Worm (Caenorhabditis elegans) whole organism, L4 larva: ENCODE data around the gene dhrr-1.

ENCODE experiments used
- T26A8.4 ChIP-seq: fragments of 200-800 bp; sonication (Bioruptor generic); IDR thresholded peaks from 2 replicates; pipeline ENCODE4 v1.3.6; 2022; ENCODE audit warnings: missing genetic modification characterization, missing compliant biosample characterization
- Y105C5A.15 ChIP-seq: fragments of 200-800 bp; sonication (Bioruptor generic); IDR thresholded peaks from 2 replicates; pipeline ENCODE4 v1.3.6; 2022; ENCODE audit warnings: missing genetic modification characterization, missing compliant biosample characterization
- aha-1 ChIP-seq: fragments of 150-350 bp; peaks from one replicate; lab custom pipeline; 2014; ENCODE audit warnings: missing biosample characterization, missing genetic modification characterization
- aly-2 ChIP-seq: sonication (generic microtip); optimal IDR thresholded peaks from 2 replicates; lab custom pipeline; 2018; ENCODE audit warnings: missing biosample characterization, missing genetic modification characterization
- ama-1 ChIP-seq: fragments of 150-350 bp; optimal IDR thresholded peaks from 2 replicates; lab custom pipeline; 2014; ENCODE audit warnings: inconsistent platforms, mixed read lengths
- ceh-20 ChIP-seq: fragments of 200-800 bp; sonication (Bioruptor generic); IDR thresholded peaks from 2 replicates; pipeline ENCODE4 v1.3.6; 2022; ENCODE audit warnings: missing genetic modification reagents, missing genetic modification characterization, missing compliant biosample characterization
- ctbp-1 ChIP-seq: fragments of 200-800 bp; sonication (Bioruptor generic); IDR thresholded peaks from 2 replicates; pipeline ENCODE4 v1.3.6; 2022; ENCODE audit warnings: missing genetic modification reagents, missing genetic modification characterization, missing compliant biosample characterization
- daf-16 ChIP-seq, 3 experiments: sonication (generic microtip); optimal IDR thresholded peaks; 2 replicates each; lab custom pipeline; 2016 to 2017; ENCODE audit warnings: missing genetic modification characterization in 3 of 3, missing genetic modification reagents in 3 of 3, mild to moderate bottlenecking in 2 of 3, missing compliant biosample characterization in 2 of 3, missing biosample characterization in 1 of 3, moderate library complexity in 1 of 3
- duxl-1 ChIP-seq: sonication (generic microtip); optimal IDR thresholded peaks from 2 replicates; lab custom pipeline; 2016; ENCODE audit warnings: mild to moderate bottlenecking, missing genetic modification characterization, moderate library complexity, missing compliant biosample characterization; ENCODE audit not compliant: poor library complexity
- dve-1 ChIP-seq: sonication (generic microtip); optimal IDR thresholded peaks from 2 replicates; lab custom pipeline; 2017; ENCODE audit warnings: antibody characterized with exemption, mild to moderate bottlenecking, missing genetic modification characterization, missing compliant biosample characterization; ENCODE audit not compliant: insufficient read depth
- egl-27 ChIP-seq: sonication (generic microtip); optimal IDR thresholded peaks from 3 replicates; lab custom pipeline; 2017; ENCODE audit warnings: missing biosample characterization, missing genetic modification reagents, missing genetic modification characterization
- fkh-10 ChIP-seq: fragments of 150-350 bp; optimal IDR thresholded peaks from 2 replicates; lab custom pipeline; 2014; ENCODE audit warnings: missing biosample characterization, missing genetic modification reagents, missing genetic modification characterization
- gei-8 ChIP-seq: fragments of 200-800 bp; sonication (Bioruptor generic); optimal IDR thresholded peaks from 2 replicates; lab custom pipeline; 2018; ENCODE audit warnings: mild to moderate bottlenecking, missing genetic modification characterization, missing compliant biosample characterization
- hif-1 ChIP-seq, 2 experiments: sonication (generic microtip); optimal IDR thresholded peaks; 2 replicates each; lab custom pipeline; 2016 to 2017; ENCODE audit warnings: missing compliant biosample characterization in 2 of 2, missing genetic modification characterization in 2 of 2, missing genetic modification reagents in 2 of 2, missing genotype in 2 of 2, mild to moderate bottlenecking in 1 of 2
- hmg-1.1 ChIP-seq: fragments of 200-800 bp; sonication (Bioruptor generic); IDR thresholded peaks from 2 replicates; pipeline ENCODE4 v1.3.6; 2022; ENCODE audit warnings: missing genetic modification reagents, missing genetic modification characterization, missing compliant biosample characterization
- lim-7 ChIP-seq: fragments of 200-800 bp; sonication (Bioruptor generic); IDR thresholded peaks from 2 replicates; pipeline ENCODE4 v1.3.6; 2022; ENCODE audit warnings: missing genetic modification characterization, missing compliant biosample characterization
- lin-39 ChIP-seq: fragments of 150-350 bp; optimal IDR thresholded peaks from 2 replicates; lab custom pipeline; 2014; ENCODE audit warnings: missing biosample characterization, missing genetic modification reagents, missing genetic modification characterization
- lir-3 ChIP-seq: sonication (generic microtip); optimal IDR thresholded peaks from 2 replicates; lab custom pipeline; 2016; ENCODE audit warnings: mild to moderate bottlenecking, missing genetic modification characterization, missing compliant biosample characterization
- lsy-2 ChIP-seq, 2 experiments: fragments of 150-350 bp in 1 of 2; sonication (generic microtip) in 1 of 2; optimal IDR thresholded peaks; 2 replicates each; lab custom pipeline; 2014 to 2017; ENCODE audit warnings: missing biosample characterization in 2 of 2, missing genetic modification characterization in 2 of 2
- madf-5 ChIP-seq, 2 experiments: fragments of 200-800 bp; sonication (Bioruptor generic); IDR thresholded peaks; 2 replicates each; pipeline ENCODE4 v1.3.6; 2022; ENCODE audit warnings: missing compliant biosample characterization in 2 of 2, missing genetic modification characterization in 2 of 2
- madf-9 ChIP-seq: fragments of 200-800 bp; sonication (Bioruptor generic); conservative IDR thresholded peaks from 2 replicates; pipeline ENCODE4 v1.3.6; 2022; ENCODE audit warnings: missing genetic modification reagents, missing genetic modification characterization, missing compliant biosample characterization
- mep-1 ChIP-seq: fragments of 150-350 bp; sonication (generic microtip); optimal IDR thresholded peaks from 3 replicates; lab custom pipeline; 2014; ENCODE audit warnings: missing biosample characterization, missing genetic modification characterization
- mes-2 ChIP-seq: sonication (generic microtip); optimal IDR thresholded peaks from 2 replicates; lab custom pipeline; 2016; ENCODE audit warnings: missing genotype, mild to moderate bottlenecking, missing genetic modification characterization, missing compliant biosample characterization; ENCODE audit not compliant: poor library complexity, severe bottlenecking
- nhr-102 ChIP-seq: sonication (generic microtip); optimal IDR thresholded peaks from 2 replicates; lab custom pipeline; 2016; ENCODE audit warnings: mild to moderate bottlenecking, missing genetic modification characterization, moderate library complexity, missing compliant biosample characterization
- nhr-11 ChIP-seq: fragments of 150-350 bp; optimal IDR thresholded peaks from 2 replicates; lab custom pipeline; 2014; ENCODE audit warnings: missing biosample characterization, missing genetic modification characterization
- nhr-28 ChIP-seq: fragments of 150-350 bp; optimal IDR thresholded peaks from 2 replicates; lab custom pipeline; 2014; ENCODE audit warnings: missing biosample characterization, missing genetic modification characterization
- nhr-41 ChIP-seq: fragments of 200-800 bp; sonication (Bioruptor generic); IDR thresholded peaks from 2 replicates; pipeline ENCODE4 v1.3.6; 2022; ENCODE audit warnings: missing genetic modification reagents, missing genetic modification characterization, missing compliant biosample characterization
- nhr-42 ChIP-seq: fragments of 200-800 bp; sonication (Bioruptor generic); IDR thresholded peaks from 2 replicates; pipeline ENCODE4 v1.3.6; 2022; ENCODE audit warnings: missing genetic modification characterization, missing compliant biosample characterization
- nhr-48 ChIP-seq: sonication (generic microtip); optimal IDR thresholded peaks from 2 replicates; lab custom pipeline; 2016; ENCODE audit warnings: mild to moderate bottlenecking, missing genetic modification characterization, missing compliant biosample characterization
- pha-4 ChIP-seq, 2 experiments: fragments of 150-350 bp in 1 of 2; fragments of 200-800 bp in 1 of 2; sonication (Bioruptor generic) in 1 of 2; IDR thresholded peaks in 1 of 2; optimal IDR thresholded peaks in 1 of 2; 2 replicates each; pipeline versions ENCODE4 v1.3.6 to Lab custom; 2014 to 2022; ENCODE audit warnings: missing genetic modification characterization in 2 of 2, missing genetic modification reagents in 2 of 2, missing biosample characterization in 1 of 2, missing compliant biosample characterization in 1 of 2
- rbr-2 ChIP-seq: sonication (generic microtip); optimal IDR thresholded peaks from 2 replicates; lab custom pipeline; 2016; ENCODE audit warnings: missing genotype, missing genetic modification characterization, missing compliant biosample characterization
- set-16 ChIP-seq: fragments of 200-800 bp; sonication (Bioruptor generic); IDR thresholded peaks from 2 replicates; pipeline ENCODE4 v1.3.6; 2022; ENCODE audit warnings: missing genetic modification reagents, missing genetic modification characterization, missing compliant biosample characterization
- spr-1 ChIP-seq: sonication (generic microtip); optimal IDR thresholded peaks from 2 replicates; lab custom pipeline; 2016; ENCODE audit warnings: mild to moderate bottlenecking, missing genetic modification characterization, missing compliant biosample characterization
- tra-1 ChIP-seq: fragments of 200-800 bp; sonication (Bioruptor generic); IDR thresholded peaks from 2 replicates; pipeline ENCODE4 v1.3.6; 2022; ENCODE audit warnings: missing genetic modification reagents, missing genetic modification characterization, missing compliant biosample characterization
- zfp-3 ChIP-seq: fragments of 200-800 bp; sonication (Bioruptor generic); conservative IDR thresholded peaks from 2 replicates; pipeline ENCODE4 v1.3.6; 2022; ENCODE audit warnings: missing genetic modification reagents, missing genetic modification characterization, missing compliant biosample characterization
- zip-11 ChIP-seq: fragments of 200-800 bp; sonication (Bioruptor generic); IDR thresholded peaks from 2 replicates; pipeline ENCODE4 v1.3.6; 2022; ENCODE audit warnings: missing genetic modification characterization, missing compliant biosample characterization
- ztf-7 ChIP-seq: fragments of 150-350 bp; optimal IDR thresholded peaks from 2 replicates; lab custom pipeline; 2014; ENCODE audit warnings: missing biosample characterization, missing genetic modification characterization

dhrr-1 gene

DNA sequence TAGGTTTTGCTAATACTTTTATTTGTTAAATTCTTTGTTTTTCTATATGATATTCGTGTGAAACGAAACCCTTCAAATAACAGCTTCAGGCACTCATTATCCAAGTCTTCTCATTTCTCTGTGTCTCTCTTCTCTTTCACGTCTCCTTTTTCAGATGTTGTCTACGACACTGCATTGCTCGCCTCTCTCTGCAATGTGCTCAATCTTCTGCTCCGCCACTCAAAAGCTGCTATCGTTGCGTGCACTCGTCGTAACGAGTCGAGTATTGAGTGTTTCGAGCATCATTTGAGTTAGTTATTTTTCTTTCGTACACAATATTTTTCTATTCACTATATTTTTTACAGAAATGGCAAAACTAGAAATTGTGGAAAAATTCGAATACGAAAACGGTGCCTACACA lies 28.7 kb downstream of the dhrr-1 start:
- TF ChIP-seq lim-7 (GFP tag; lab: Robert Waterston, UW) (no peak), hmg-1.1 (GFP tag; lab: Robert Waterston, UW) (0 out of 2 replicates have a peak, but pooled peaks have one; percentile 36), aha-1 (tag; lab: Kevin White, UChicago) (no peak)

DNA sequence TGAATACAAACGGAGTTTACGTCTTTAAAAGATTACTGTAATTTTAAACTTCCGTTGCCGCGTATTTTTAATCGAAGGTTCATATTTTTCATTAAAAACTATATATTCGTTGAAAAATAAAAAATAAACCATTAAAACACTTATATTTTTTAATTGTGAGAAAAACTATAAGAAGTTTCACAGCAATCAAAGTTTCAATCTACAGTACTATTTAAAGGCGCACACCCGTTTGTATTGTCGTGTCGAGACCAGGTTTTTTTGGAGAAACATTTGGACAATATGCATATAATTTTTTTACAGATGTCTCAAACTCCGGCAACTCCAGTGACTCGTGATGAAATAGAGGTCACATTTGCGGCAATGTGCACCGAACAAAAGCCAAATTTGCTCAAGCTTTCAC lies 29.4 kb downstream of the dhrr-1 start, which contains the start of gene R08D7.5:
Gene R08D7.5, plus strand, starts transcription at position 301 of the 400 bp plus-strand sequence.
- TF ChIP-seq ama-1 (lab: Kevin White, UChicago): no peak
- peak; percentile 43 for TF ChIP-seq mes-2

- TF ChIP-seq daf-16 (GFP tag; optimal IDR thresholded peaks at IDR 0.05; lab: Kevin White, UChicago) (no peak), daf-16 (tag; optimal IDR thresholded peaks at IDR 0.05; lab: Kevin White, UChicago) (no peak), ztf-7 (tag; lab: Kevin White, UChicago) (no peak), fkh-10 (GFP tag; lab: Kevin White, UChicago) (no peak), lsy-2 (tag; optimal IDR thresholded peaks at IDR 0.05; lab: Kevin White, UChicago) (peak in 1 of 2 experiments; percentile 7), T26A8.4 (GFP tag; lab: Robert Waterston, UW) (peak; percentile 37; the same call in 1 of the 2 replicates), nhr-28 (tag; lab: Kevin White, UChicago) (no peak), nhr-48 (tag; lab: Kevin White, UChicago) (peak; percentile 5), zfp-3 (peak; percentile 87), pha-4 (GFP tag; IDR thresholded peaks at IDR 0.05; lab: Robert Waterston, UW) (peak; percentile 33; the same call in 1 of the 2 replicates), pha-4 (tag; optimal IDR thresholded peaks at IDR 0.05; lab: Kevin White, UChicago) (no peak), nhr-102 (peak; percentile 40), madf-5 (GFP tag; IDR thresholded peaks at IDR 0.05; lab: Robert Waterston, UW) (no peak), Y105C5A.15 (GFP tag; lab: Robert Waterston, UW) (no peak), zip-11 (GFP tag; lab: Robert Waterston, UW) (no peak), duxl-1 (tag; lab: Kevin White, UChicago) (no peak), lir-3 (no peak), nhr-41 (no peak), tra-1 (no peak), ctbp-1 (GFP tag; lab: Robert Waterston, UW) (peak; percentile 22; the same call in 1 of the 2 replicates), madf-9 (GFP tag; lab: Robert Waterston, UW) (0 out of 2 replicates have a peak, but pooled peaks have one; percentile 35), lin-39 (tag; lab: Kevin White, UChicago) (no peak), egl-27 (tag; lab: Kevin White, UChicago) (no peak), spr-1 (tag; lab: Kevin White, UChicago) (peak; percentile 50), nhr-42 (GFP tag; lab: Robert Waterston, UW) (no peak), gei-8 (GFP tag; lab: Kevin White, UChicago) (peak; percentile 41), mep-1 (peak; percentile 57), aly-2 (tag; lab: Kevin White, UChicago) (no peak), set-16 (GFP tag; lab: Robert Waterston, UW) (no peak), dve-1 (peak; percentile 17), ceh-20 (no peak), nhr-11 (no peak), lim-7 (GFP tag; lab: Robert Waterston, UW) (0 out of 2 replicates have a peak, but pooled peaks have one; percentile 55), rbr-2 (no peak), hif-1 (tag; optimal IDR thresholded peaks at IDR 0.05; lab: Kevin White, UChicago) (no peak)
These were observed 30.4 kb downstream of the dhrr-1 start for ce11 chrIII:8974835-8975234.
